Worm (Caenorhabditis elegans): ENCODE results near the gene str-101.

The str-101 gene

ce11 chrV:15735720-15736119 lies 23.9 kb upstream of the str-101 start, which contains the start of gene str-27:
str-27 (minus strand) TSS chrV:15735820.
- TF ChIP-seq repo-1 (tag; optimal IDR thresholded peaks at IDR 0.05) (no peak), aptf-2 (GFP tag; conservative IDR thresholded peaks at IDR 0.05) (no peak), nfya-1 (tag; optimal IDR thresholded peaks at IDR 0.05; ENCODE audit: borderline replicate concordance, insufficient read depth) (no peak)

ce11 chrV:15733568-15733967 lies 21.8 kb upstream of the str-101 start, which contains the start of gene T23D5.3:
T23D5.3 (minus strand) TSS chrV:15733668.
- TF ChIP-seq madf-8 (GFP tag; conservative IDR thresholded peaks at IDR 0.05) (no peak), F23B12.7 (tag; optimal IDR thresholded peaks at IDR 0.05; ENCODE audit: insufficient read depth) (no peak), ama-1 (optimal IDR thresholded peaks at IDR 0.05) (no peak), ama-1 (GFP tag; optimal IDR thresholded peaks at IDR 0.05) (no peak), lin-26 (GFP tag; IDR thresholded peaks at IDR 0.05) (no peak), T26A5.8 (tag; optimal IDR thresholded peaks at IDR 0.05) (no peak), F10E7.11 (tag; optimal IDR thresholded peaks at IDR 0.05) (no peak), mel-28 (tag; optimal IDR thresholded peaks at IDR 0.05; ENCODE audit: borderline replicate concordance) (no peak), unc-62 (GFP tag; optimal IDR thresholded peaks at IDR 0.05) (no peak), sdz-38 (tag; optimal IDR thresholded peaks at IDR 0.05) (no peak), nhr-27 (tag; optimal IDR thresholded peaks at IDR 0.05) (no peak), tlf-1 (GFP tag; optimal IDR thresholded peaks at IDR 0.05) (no peak)

- TF ChIP-seq zfh-2 (GFP tag; conservative IDR thresholded peaks at IDR 0.05): peak; percentile 79
- TF ChIP-seq nhr-80 (tag; optimal IDR thresholded peaks at IDR 0.05): no peak
These were observed 21.2 kb upstream of the str-101 start for ce11 chrV:15733020-15733419.

ce11 chrV:15732209-15732608 lies 20.4 kb upstream of the str-101 start, which contains the start of gene str-38:
str-38 (minus strand) TSS chrV:15732309.
- TF ChIP-seq T07F8.4 (tag; optimal IDR thresholded peaks at IDR 0.05): no peak
- no peak for TF ChIP-seq ceh-58 (GFP tag; IDR thresholded peaks at IDR 0.05)
- no peak for TF ChIP-seq rpc-1 (optimal IDR thresholded peaks at IDR 0.05)
- TF ChIP-seq rpc-1 (tag; optimal IDR thresholded peaks at IDR 0.05): no peak
- TF ChIP-seq T26A5.8 (tag; optimal IDR thresholded peaks at IDR 0.05): no peak
- no peak for TF ChIP-seq let-526 (GFP tag; IDR thresholded peaks at IDR 0.05)
- TF ChIP-seq F22D6.2 (tag; optimal IDR thresholded peaks at IDR 0.05): no peak
- no peak for TF ChIP-seq ceh-27 (GFP tag; optimal IDR thresholded peaks at IDR 0.05)
- no peak for TF ChIP-seq zfh-2 (GFP tag; conservative IDR thresholded peaks at IDR 0.05)
- no peak for TF ChIP-seq zim-3 (tag; optimal IDR thresholded peaks at IDR 0.05)

- TF ChIP-seq cebp-1 (GFP tag; IDR thresholded peaks at IDR 0.05): no peak
- no peak for TF ChIP-seq cebp-1 (tag; optimal IDR thresholded peaks at IDR 0.05)
- TF ChIP-seq nhr-90 (tag; optimal IDR thresholded peaks at IDR 0.05): no peak
- TF ChIP-seq mcd-1 (GFP tag; IDR thresholded peaks at IDR 0.05): no peak
These were observed 18.7 kb upstream of the str-101 start, which contains the start of gene Y6E2A.10 for ce11 chrV:15730459-15730858. Y6E2A.10 (minus strand) TSS chrV:15730559.

- TF ChIP-seq B0261.1 (tag; optimal IDR thresholded peaks at IDR 0.05) (no peak), F23B12.7 (tag; optimal IDR thresholded peaks at IDR 0.05; ENCODE audit: insufficient read depth) (no peak), mel-28 (tag; optimal IDR thresholded peaks at IDR 0.05; ENCODE audit: borderline replicate concordance) (no peak), F10E7.11 (tag; optimal IDR thresholded peaks at IDR 0.05) (no peak), F22D6.2 (tag; optimal IDR thresholded peaks at IDR 0.05) (no peak), F49E8.2 (tag; optimal IDR thresholded peaks at IDR 0.05; ENCODE audit: insufficient read depth) (no peak)
These were observed 14.8 kb upstream of the str-101 start, which contains the start of the genes irld-57 and sfxn-1.3 for ce11 chrV:15726610-15727009. irld-57 (minus strand) TSS chrV:15726710. sfxn-1.3 (plus strand) TSS chrV:15726841.
